Fruit fly (Drosophila melanogaster): Measurements from ENCODE around the gene sordd1.
A peak's percentile ranks its signal among the peaks of the same experiment; 100 is the strongest.

Gene sordd1

dm6 chrX:15813224-15813623 lies 17.4 kb upstream of the sordd1 start (continued):
- TF ChIP-seq gcm (GFP tag; optimal IDR thresholded peaks at IDR 0.05): no peak
- TF ChIP-seq wek (GFP tag; optimal IDR thresholded peaks at IDR 0.05): no peak
- no peak for TF ChIP-seq CG31441 (GFP tag; IDR thresholded peaks at IDR 0.05)
- TF ChIP-seq chinmo (GFP tag; IDR thresholded peaks at IDR 0.05; ENCODE audit: partially characterized antibody): peak; percentile 75; the same call in 1 of the 4 replicates
- TF ChIP-seq Usf (GFP tag; optimal IDR thresholded peaks at IDR 0.05): no peak
- no peak for TF ChIP-seq Poxn (GFP tag; IDR thresholded peaks at IDR 0.05)
- peak; percentile 33 for TF ChIP-seq Blimp-1 (GFP tag; optimal IDR thresholded peaks at IDR 0.05)
- no peak for TF ChIP-seq Bdp1 (GFP tag; optimal IDR thresholded peaks at IDR 0.05)
- no peak for TF ChIP-seq Atf3 (GFP tag; optimal IDR thresholded peaks at IDR 0.05)
- TF ChIP-seq sqz (GFP tag; optimal IDR thresholded peaks at IDR 0.05): no peak
- no peak for TF ChIP-seq CG1529 (GFP tag; optimal IDR thresholded peaks at IDR 0.05)
- no peak for TF ChIP-seq p53 (GFP tag; optimal IDR thresholded peaks at IDR 0.05)
- TF ChIP-seq Neu2 (GFP tag; optimal IDR thresholded peaks at IDR 0.05; ENCODE audit: borderline replicate concordance): no peak
- no peak for TF ChIP-seq bbx (GFP tag; IDR thresholded peaks at IDR 0.05; ENCODE audit: partially characterized antibody)
- TF ChIP-seq aop (GFP tag; IDR thresholded peaks at IDR 0.05): no peak
- no peak for TF ChIP-seq CG15073 (GFP tag; optimal IDR thresholded peaks at IDR 0.05)
- no peak for TF ChIP-seq crp (GFP tag; optimal IDR thresholded peaks at IDR 0.05)
- TF ChIP-seq ATbp (GFP tag; optimal IDR thresholded peaks at IDR 0.05): no peak
- no peak for TF ChIP-seq CG7786 (GFP tag; optimal IDR thresholded peaks at IDR 0.05)
- TF ChIP-seq CG4730 (GFP tag; IDR thresholded peaks at IDR 0.05): no peak
- TF ChIP-seq CG11456 (GFP tag; IDR thresholded peaks at IDR 0.05): no peak
- no peak for TF ChIP-seq ase (GFP tag; IDR thresholded peaks at IDR 0.05)
- TF ChIP-seq Sin3A (optimal IDR thresholded peaks at IDR 0.05): no peak
- TF ChIP-seq cg (GFP tag; optimal IDR thresholded peaks at IDR 0.05): peak; percentile 93
- TF ChIP-seq slp2 (GFP tag; optimal IDR thresholded peaks at IDR 0.05): no peak
- TF ChIP-seq CG15696 (tag; optimal IDR thresholded peaks at IDR 0.05): no peak
- no peak for TF ChIP-seq slou (GFP tag; optimal IDR thresholded peaks at IDR 0.05)
- no peak for TF ChIP-seq CTCF (GFP tag; optimal IDR thresholded peaks at IDR 0.05)
- TF ChIP-seq pho (GFP tag; optimal IDR thresholded peaks at IDR 0.05): no peak
- TF ChIP-seq dati (GFP tag; IDR thresholded peaks at IDR 0.05): no peak
- no peak for TF ChIP-seq HLH4C (GFP tag; IDR thresholded peaks at IDR 0.05; ENCODE audit: partially characterized antibody)
- no peak for TF ChIP-seq CG13894 (tag; optimal IDR thresholded peaks at IDR 0.05)
- no peak for TF ChIP-seq Awh (GFP tag; IDR thresholded peaks at IDR 0.05)
- TF ChIP-seq Trl (optimal IDR thresholded peaks at IDR 0.05): peak; percentile 85 to 90
- TF ChIP-seq Trl (GFP tag; optimal IDR thresholded peaks at IDR 0.05): no peak
- TF ChIP-seq Asciz (GFP tag; optimal IDR thresholded peaks at IDR 0.05): no peak
- TF ChIP-seq Deaf1 (tag; optimal IDR thresholded peaks at IDR 0.05): peak; percentile 9
- TF ChIP-seq dmrt99B (tag; optimal IDR thresholded peaks at IDR 0.05): no peak
- TF ChIP-seq lmd (GFP tag; IDR thresholded peaks at IDR 0.05): no peak
- TF ChIP-seq slbo (GFP tag; IDR thresholded peaks at IDR 0.05): no peak
- no peak for TF ChIP-seq CG17385 (GFP tag; optimal IDR thresholded peaks at IDR 0.05)
- no peak for TF ChIP-seq CG8944 (GFP tag; optimal IDR thresholded peaks at IDR 0.05)
- TF ChIP-seq chn (GFP tag; optimal IDR thresholded peaks at IDR 0.05): no peak
- no peak for TF ChIP-seq CG16813 (GFP tag; IDR thresholded peaks at IDR 0.05; ENCODE audit: partially characterized antibody)
- TF ChIP-seq stwl (tag; optimal IDR thresholded peaks at IDR 0.05): no peak
- TF ChIP-seq rib (GFP tag; IDR thresholded peaks at IDR 0.05): no peak
- no peak for TF ChIP-seq CG1603 (tag; optimal IDR thresholded peaks at IDR 0.05)
- TF ChIP-seq insv (GFP tag; optimal IDR thresholded peaks at IDR 0.05): peak in 1 of 2 experiments; percentile 5
- no peak for TF ChIP-seq CG31388 (GFP tag; optimal IDR thresholded peaks at IDR 0.05)
- TF ChIP-seq nom (GFP tag; optimal IDR thresholded peaks at IDR 0.05): peak; percentile 20
- no peak for TF ChIP-seq CG17568 (GFP tag; optimal IDR thresholded peaks at IDR 0.05)
- TF ChIP-seq ci (GFP tag; IDR thresholded peaks at IDR 0.05): 0 out of 3 replicates have a peak, but pooled peaks have one; percentile 16
- TF ChIP-seq YL-1 (GFP tag; optimal IDR thresholded peaks at IDR 0.05): no peak
